Worm (Caenorhabditis elegans): ENCODE data around the gene pxf-1.

ce11 chrIV:10191498-10191897, 17.4 kb upstream of the pxf-1 start:
- no peak for TF ChIP-seq nhr-6 (tag; optimal IDR thresholded peaks at IDR 0.05)
- no peak for TF ChIP-seq nhr-237 (tag; optimal IDR thresholded peaks at IDR 0.05)
- TF ChIP-seq unc-55 (GFP tag; optimal IDR thresholded peaks at IDR 0.05): no peak
- no peak for TF ChIP-seq sem-4 (tag; optimal IDR thresholded peaks at IDR 0.05)
- no peak for TF ChIP-seq nhr-12 (tag; optimal IDR thresholded peaks at IDR 0.05)
- TF ChIP-seq ztf-4 (tag; optimal IDR thresholded peaks at IDR 0.05): no peak
